Worm (Caenorhabditis elegans) whole organism, early embryonic: ENCODE data around the gene K08D8.6.

Experiments used
- B0310.2 ChIP-seq: sonication (generic microtip); optimal IDR thresholded peaks from 2 replicates; lab custom pipeline; 2016; ENCODE audit warnings: mild to moderate bottlenecking, missing genetic modification characterization, missing compliant biosample characterization
- F13C5.2 ChIP-seq: sonication (generic microtip); optimal IDR thresholded peaks from 2 replicates; lab custom pipeline; 2017; ENCODE audit warnings: mild to moderate bottlenecking, missing genetic modification characterization, inconsistent platforms, missing compliant biosample characterization
- aly-1 ChIP-seq: sonication (generic microtip); optimal IDR thresholded peaks from 2 replicates; lab custom pipeline; 2016; ENCODE audit warnings: missing genetic modification characterization, missing compliant biosample characterization
- ama-1 ChIP-seq: fragments of 150-350 bp; optimal IDR thresholded peaks from 2 replicates; lab custom pipeline; 2014
- ets-7 ChIP-seq: sonication (generic microtip); optimal IDR thresholded peaks from 2 replicates; lab custom pipeline; 2016; ENCODE audit warnings: missing genotype, missing genetic modification characterization, missing compliant biosample characterization
- flt-1 ChIP-seq: fragments of 200-800 bp; sonication (Bioruptor generic); IDR thresholded peaks from 2 replicates; pipeline ENCODE4 v1.3.6; 2022; ENCODE audit warnings: missing genetic modification characterization, missing compliant biosample characterization
- hmbx-1 ChIP-seq: sonication (generic microtip); optimal IDR thresholded peaks from 2 replicates; lab custom pipeline; 2016; ENCODE audit warnings: mild to moderate bottlenecking, missing genetic modification characterization, missing compliant biosample characterization
- hmg-4 ChIP-seq: fragments of 200-800 bp; sonication (Bioruptor generic); optimal IDR thresholded peaks from 2 replicates; lab custom pipeline; 2018; ENCODE audit warnings: mild to moderate bottlenecking, missing genetic modification characterization, missing compliant biosample characterization
- scrt-1 ChIP-seq: fragments of 200-800 bp; sonication (Bioruptor generic); IDR thresholded peaks from 2 replicates; pipeline ENCODE4 v1.3.6; 2022; ENCODE audit warnings: missing genetic modification characterization, missing compliant biosample characterization
- tbx-37 ChIP-seq: fragments of 200-800 bp; sonication (Bioruptor generic); conservative IDR thresholded peaks from 2 replicates; pipeline ENCODE4 v1.3.6; 2022; ENCODE audit warnings: missing genetic modification reagents, missing genetic modification characterization, missing compliant biosample characterization

DNA sequence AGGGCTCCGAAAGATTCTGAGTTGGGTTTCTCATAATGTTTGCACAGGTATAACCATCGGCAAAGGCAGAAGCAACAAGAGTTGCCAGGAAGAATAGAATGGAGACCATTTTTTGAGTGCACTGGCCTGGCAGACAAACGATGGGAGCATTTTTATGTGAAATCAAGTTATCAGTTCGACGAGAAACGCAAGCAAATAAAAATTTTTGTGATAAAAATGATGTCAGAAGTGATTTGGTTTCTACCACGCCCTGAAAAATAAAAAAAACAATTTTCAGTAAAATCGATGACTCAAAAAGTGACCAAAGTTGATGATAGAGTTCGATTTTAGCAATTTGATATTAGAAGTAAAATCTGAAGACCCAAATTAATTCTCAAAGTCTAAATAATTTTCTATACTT, 19.6 kb upstream of the K08D8.6 start, which contains the start of gene K08D8.4:
- TF ChIP-seq ama-1 (lab: Kevin White, UChicago) (no peak), B0310.2 (tag; lab: Kevin White, UChicago) (no peak), ets-7 (tag; lab: Kevin White, UChicago) (no peak), scrt-1 (no peak), flt-1 (GFP tag; lab: Robert Waterston, UW) (no peak), hmbx-1 (tag; lab: Kevin White, UChicago) (no peak), hmg-4 (GFP tag; lab: Kevin White, UChicago) (no peak), tbx-37 (GFP tag; lab: Robert Waterston, UW) (no peak), aly-1 (no peak), F13C5.2 (tag; lab: Kevin White, UChicago) (no peak)
